Worm (Caenorhabditis elegans): ENCODE measurements around the gene Y37E11B.7.
A peak's percentile ranks its signal among the peaks of the same experiment; 100 is the strongest.

Y37E11B.7 gene

ce11 chrIV:3642189-3642588, 42.2 kb upstream of the Y37E11B.7 start, which contains the start of gene CC8.3:
CC8.3 (minus strand) TSS chrIV:3642289.
- no peak for TF ChIP-seq ama-1 (optimal IDR thresholded peaks at IDR 0.05)
- no peak for TF ChIP-seq unc-86 (tag; optimal IDR thresholded peaks at IDR 0.05)
- no peak for TF ChIP-seq nhr-237 (tag; optimal IDR thresholded peaks at IDR 0.05)
- no peak for TF ChIP-seq zip-4 (GFP tag; optimal IDR thresholded peaks at IDR 0.05)
- no peak for TF ChIP-seq blmp-1 (tag; optimal IDR thresholded peaks at IDR 0.05)
- TF ChIP-seq aha-1 (tag; optimal IDR thresholded peaks at IDR 0.05), result no peak
- no peak for TF ChIP-seq snu-23 (GFP tag; optimal IDR thresholded peaks at IDR 0.05)
- no peak for TF ChIP-seq skn-1 (tag; optimal IDR thresholded peaks at IDR 0.05)
- no peak for TF ChIP-seq snpc-4 (tag; optimal IDR thresholded peaks at IDR 0.05)
- no peak for TF ChIP-seq mep-1 (tag; optimal IDR thresholded peaks at IDR 0.05)
- no peak for TF ChIP-seq lin-35 (GFP tag; optimal IDR thresholded peaks at IDR 0.05)
- no peak for TF ChIP-seq ceh-90 (tag; optimal IDR thresholded peaks at IDR 0.05)
- TF ChIP-seq fos-1 (tag; optimal IDR thresholded peaks at IDR 0.05), result no peak
- TF ChIP-seq dpl-1 (GFP tag; optimal IDR thresholded peaks at IDR 0.05), result no peak
- TF ChIP-seq nhr-84 (tag; optimal IDR thresholded peaks at IDR 0.05), result no peak
- no peak for TF ChIP-seq efl-1 (optimal IDR thresholded peaks at IDR 0.05)
- no peak for TF ChIP-seq efl-1 (GFP tag; optimal IDR thresholded peaks at IDR 0.05 in 1 of 2)
- TF ChIP-seq ceh-63 (GFP tag; optimal IDR thresholded peaks at IDR 0.05), result no peak
- no peak for TF ChIP-seq egl-27 (tag; optimal IDR thresholded peaks at IDR 0.05)
- no peak for TF ChIP-seq egl-13 (tag; optimal IDR thresholded peaks at IDR 0.05)
- TF ChIP-seq ets-5 (GFP tag; IDR thresholded peaks at IDR 0.05), result no peak

- no peak for TF ChIP-seq efl-1 (optimal IDR thresholded peaks at IDR 0.05)
- TF ChIP-seq efl-1 (GFP tag; optimal IDR thresholded peaks at IDR 0.05 in 1 of 2), result peak; percentile 13 to 92
- TF ChIP-seq dpl-1 (GFP tag; optimal IDR thresholded peaks at IDR 0.05), result peak in 1 of 3 experiments; percentile 15
- TF ChIP-seq ceh-88 (GFP tag; IDR thresholded peaks at IDR 0.05), result no peak
- TF ChIP-seq nhr-47 (tag; optimal IDR thresholded peaks at IDR 0.05), result no peak
- TF ChIP-seq lin-15B (tag; optimal IDR thresholded peaks at IDR 0.05), result no peak
Measured at ce11 chrIV:3638250-3638926, 38.4 kb upstream of the Y37E11B.7 start.

- TF ChIP-seq tlp-1 (tag; optimal IDR thresholded peaks at IDR 0.05) (no peak), nhr-19 (GFP tag; conservative IDR thresholded peaks at IDR 0.05) (peak; percentile 66), unc-130 (tag; optimal IDR thresholded peaks at IDR 0.05) (no peak), lin-15B (tag; optimal IDR thresholded peaks at IDR 0.05) (no peak), skn-1 (tag; optimal IDR thresholded peaks at IDR 0.05) (no peak), unc-30 (tag; optimal IDR thresholded peaks at IDR 0.05) (no peak), hpl-2 (GFP tag; optimal IDR thresholded peaks at IDR 0.05) (no peak), nhr-28 (tag; optimal IDR thresholded peaks at IDR 0.05) (no peak), lin-13 (GFP tag; optimal IDR thresholded peaks at IDR 0.05) (no peak), elt-2 (tag; optimal IDR thresholded peaks at IDR 0.05) (peak; percentile 38), Y116A8C.19 (tag; optimal IDR thresholded peaks at IDR 0.05; ENCODE audit: borderline replicate concordance) (no peak), tbx-2 (tag; optimal IDR thresholded peaks at IDR 0.05) (peak; percentile 77), irx-1 (tag; optimal IDR thresholded peaks at IDR 0.05) (peak; percentile 9), ceh-90 (tag; optimal IDR thresholded peaks at IDR 0.05) (no peak), pqm-1 (tag; optimal IDR thresholded peaks at IDR 0.05) (no peak), hlh-17 (GFP tag; optimal IDR thresholded peaks at IDR 0.05; ENCODE audit: borderline replicate concordance) (no peak), ceh-8 (GFP tag; optimal IDR thresholded peaks at IDR 0.05) (peak; percentile 94), unc-62 (GFP tag; optimal IDR thresholded peaks at IDR 0.05) (no peak), C16A3.4 (tag; optimal IDR thresholded peaks at IDR 0.05) (no peak), ztf-11 (tag; optimal IDR thresholded peaks at IDR 0.05) (peak in 1 of 2 experiments; percentile 18), F16B12.6 (tag; optimal IDR thresholded peaks at IDR 0.05) (no peak), grh-1 (GFP tag; IDR thresholded peaks at IDR 0.05) (0 out of 2 replicates have a peak, but pooled peaks have one; percentile 10), isw-1 (GFP tag; IDR thresholded peaks at IDR 0.05) (peak; percentile 26; the same call in 1 of the 2 replicates), ztf-4 (tag; optimal IDR thresholded peaks at IDR 0.05) (peak; percentile 63), dpl-1 (GFP tag; optimal IDR thresholded peaks at IDR 0.05) (peak in 2 of 3 experiments; percentile 1 to 9), ces-1 (GFP tag; optimal IDR thresholded peaks at IDR 0.05) (no peak), nhr-85 (tag) (peak; percentile 82), nhr-47 (tag; optimal IDR thresholded peaks at IDR 0.05) (peak; percentile 79), egl-13 (tag; optimal IDR thresholded peaks at IDR 0.05) (peak; percentile 62), nhr-84 (tag; optimal IDR thresholded peaks at IDR 0.05) (no peak), ama-1 (optimal IDR thresholded peaks at IDR 0.05) (no peak), ceh-88 (GFP tag; IDR thresholded peaks at IDR 0.05) (no peak), nhr-77 (tag; optimal IDR thresholded peaks at IDR 0.05) (no peak)
Measured at ce11 chrIV:3636528-3637129, 36.7 kb upstream of the Y37E11B.7 start, which contains the start of gene madf-9. madf-9 (plus strand) TSS chrIV:3637079.

All from whole organism, L1 larva.